Worm (Caenorhabditis elegans) whole organism, young adult: ENCODE results near the gene mnr-1.
A peak's percentile ranks its signal among the peaks of the same experiment; 100 is the strongest.

Experiments used
- B0261.1 ChIP-seq: sonication (generic microtip); optimal IDR thresholded peaks from 2 replicates; lab custom pipeline; 2016; ENCODE audit warnings: mild to moderate bottlenecking, missing genetic modification characterization, moderate library complexity, missing compliant biosample characterization
- F22D6.2 ChIP-seq: sonication (generic microtip); optimal IDR thresholded peaks from 2 replicates; lab custom pipeline; 2016; ENCODE audit warnings: mild to moderate bottlenecking, missing genetic modification characterization, missing compliant biosample characterization
- F23B12.7 ChIP-seq: sonication (generic microtip); optimal IDR thresholded peaks from 2 replicates; lab custom pipeline; 2017; ENCODE audit warnings: missing genetic modification characterization, mild to moderate bottlenecking, missing compliant biosample characterization, antibody characterized with exemption, moderate library complexity; ENCODE audit not compliant: insufficient read depth
- F52B5.7 ChIP-seq: sonication (generic microtip); optimal IDR thresholded peaks from 2 replicates; lab custom pipeline; 2016; ENCODE audit warnings: mild to moderate bottlenecking, missing genetic modification characterization, missing compliant biosample characterization
- T26A5.8 ChIP-seq: sonication (generic microtip); optimal IDR thresholded peaks from 2 replicates; lab custom pipeline; 2016; ENCODE audit warnings: missing genetic modification characterization, missing compliant biosample characterization
- Y95B8A.8 ChIP-seq: fragments of 200-800 bp; sonication (Bioruptor generic); IDR thresholded peaks from 2 replicates; pipeline ENCODE4 v1.3.6; 2022; ENCODE audit warnings: missing genetic modification reagents, missing genetic modification characterization, missing compliant biosample characterization
- ZK185.1 ChIP-seq: sonication (generic microtip); optimal IDR thresholded peaks from 2 replicates; lab custom pipeline; 2016; ENCODE audit warnings: mild to moderate bottlenecking, missing genetic modification characterization, missing compliant biosample characterization; ENCODE audit not compliant: poor library complexity, severe bottlenecking
- akir-1 ChIP-seq: fragments of 200-800 bp; sonication (Bioruptor generic); optimal IDR thresholded peaks from 2 replicates; lab custom pipeline; 2018; ENCODE audit warnings: mild to moderate bottlenecking, missing genetic modification characterization, moderate library complexity, missing compliant biosample characterization
- aptf-3 ChIP-seq: fragments of 200-800 bp; sonication (Bioruptor generic); IDR thresholded peaks from 2 replicates; pipeline ENCODE4 v1.3.6; 2022; ENCODE audit warnings: missing genetic modification characterization, missing compliant biosample characterization
- athp-1 ChIP-seq: sonication (generic microtip); optimal IDR thresholded peaks from 2 replicates; lab custom pipeline; 2017; ENCODE audit warnings: mild to moderate bottlenecking, missing genetic modification characterization, missing compliant biosample characterization
- attf-3 ChIP-seq: fragments of 200-800 bp; sonication (Bioruptor generic); conservative IDR thresholded peaks from 2 replicates; pipeline ENCODE4 v1.3.6; 2022; ENCODE audit warnings: missing genetic modification reagents, missing genetic modification characterization, missing compliant biosample characterization
- attf-6 ChIP-seq: fragments of 200-800 bp; sonication (Bioruptor generic); IDR thresholded peaks from 2 replicates; pipeline ENCODE4 v1.3.6; 2022; ENCODE audit warnings: missing genetic modification reagents, missing genetic modification characterization, missing compliant biosample characterization
- cebp-1 ChIP-seq, 2 experiments: fragments of 200-800 bp in 1 of 2; sonication (Bioruptor generic) in 1 of 2; sonication (generic microtip) in 1 of 2; IDR thresholded peaks in 1 of 2; optimal IDR thresholded peaks in 1 of 2; 2 replicates each; pipeline versions ENCODE4 v1.3.6 to Lab custom; 2017 to 2022; ENCODE audit warnings: missing compliant biosample characterization in 2 of 2, missing genetic modification characterization in 2 of 2, mild to moderate bottlenecking in 1 of 2, missing genetic modification reagents in 1 of 2, moderate library complexity in 1 of 2
- cebp-2 ChIP-seq: fragments of 200-800 bp; sonication (Bioruptor generic); IDR thresholded peaks from 2 replicates; pipeline ENCODE4 v1.3.6; 2022; ENCODE audit warnings: missing genetic modification characterization, missing compliant biosample characterization
- ceh-27 ChIP-seq: fragments of 200-800 bp; sonication (Bioruptor generic); optimal IDR thresholded peaks from 2 replicates; lab custom pipeline; 2018; ENCODE audit warnings: mild to moderate bottlenecking, missing genetic modification characterization, moderate library complexity, missing compliant biosample characterization
- ceh-40 ChIP-seq: fragments of 200-800 bp; sonication (Bioruptor generic); IDR thresholded peaks from 2 replicates; pipeline ENCODE4 v1.3.6; 2022; ENCODE audit warnings: missing genetic modification characterization, missing compliant biosample characterization
- ceh-58 ChIP-seq: fragments of 200-800 bp; sonication (Bioruptor generic); IDR thresholded peaks from 2 replicates; pipeline ENCODE4 v1.3.6; 2022; ENCODE audit warnings: missing genetic modification characterization, missing compliant biosample characterization
- chd-7 ChIP-seq: sonication (generic microtip); optimal IDR thresholded peaks from 2 replicates; lab custom pipeline; 2016; ENCODE audit warnings: mild to moderate bottlenecking, missing genetic modification characterization, moderate library complexity, missing compliant biosample characterization
- egl-18 ChIP-seq: fragments of 200-800 bp; sonication (Bioruptor generic); IDR thresholded peaks from 2 replicates; pipeline ENCODE4 v1.3.6; 2022; ENCODE audit warnings: missing genetic modification reagents, missing genetic modification characterization, missing compliant biosample characterization
- egrh-3 ChIP-seq: fragments of 200-800 bp; sonication (Bioruptor generic); IDR thresholded peaks from 2 replicates; pipeline ENCODE4 v1.3.6; 2022; ENCODE audit warnings: missing genetic modification reagents, missing genetic modification characterization, missing compliant biosample characterization
- ets-4 ChIP-seq: fragments of 200-800 bp; sonication (Bioruptor generic); optimal IDR thresholded peaks from 2 replicates; lab custom pipeline; 2018; ENCODE audit warnings: mild to moderate bottlenecking, missing genetic modification characterization, missing compliant biosample characterization
- let-607 ChIP-seq, 2 experiments: fragments of 200-800 bp in 1 of 2; sonication (Bioruptor generic) in 1 of 2; sonication (generic microtip) in 1 of 2; optimal IDR thresholded peaks; 2 replicates each; lab custom pipeline; 2016 to 2018; ENCODE audit warnings: mild to moderate bottlenecking in 2 of 2, missing compliant biosample characterization in 2 of 2, missing genetic modification characterization in 2 of 2, moderate library complexity in 2 of 2, missing genotype in 1 of 2
- lin-35 ChIP-seq, 3 experiments: fragments of 150-350 bp in 2 of 3; sonication (generic microtip) in 1 of 3; optimal IDR thresholded peaks; 2 replicates each; lab custom pipeline; 2014 to 2018; ENCODE audit warnings: missing biosample characterization in 3 of 3, missing genetic modification characterization in 3 of 3, missing genetic modification reagents in 3 of 3
- madf-3 ChIP-seq: fragments of 200-800 bp; sonication (Bioruptor generic); IDR thresholded peaks from 2 replicates; pipeline ENCODE4 v1.3.6; 2022; ENCODE audit warnings: missing genetic modification reagents, missing genetic modification characterization, missing compliant biosample characterization
- madf-6 ChIP-seq: fragments of 200-800 bp; sonication (Bioruptor generic); IDR thresholded peaks from 2 replicates; pipeline ENCODE4 v1.3.6; 2022; ENCODE audit warnings: missing genetic modification reagents, missing genetic modification characterization, missing compliant biosample characterization
- mes-4 ChIP-seq: sonication (generic microtip); optimal IDR thresholded peaks from 2 replicates; lab custom pipeline; 2016; ENCODE audit warnings: missing genotype, missing genetic modification characterization, missing compliant biosample characterization
- mxl-1 ChIP-seq: sonication (generic microtip); optimal IDR thresholded peaks from 2 replicates; lab custom pipeline; 2016; ENCODE audit warnings: missing genetic modification characterization, missing compliant biosample characterization
- nhr-120 ChIP-seq: fragments of 200-800 bp; sonication (Bioruptor generic); IDR thresholded peaks from 2 replicates; pipeline ENCODE4 v1.3.6; 2022; ENCODE audit warnings: missing genetic modification characterization, missing compliant biosample characterization
- nhr-179 ChIP-seq: sonication (generic microtip); optimal IDR thresholded peaks from 2 replicates; lab custom pipeline; 2016; ENCODE audit warnings: mild to moderate bottlenecking, missing genetic modification characterization, missing compliant biosample characterization
- nhr-90 ChIP-seq: sonication (generic microtip); optimal IDR thresholded peaks from 2 replicates; lab custom pipeline; 2016; ENCODE audit warnings: missing genotype, mild to moderate bottlenecking, missing genetic modification characterization, missing compliant biosample characterization
- pbrm-1 ChIP-seq: fragments of 200-800 bp; sonication (Bioruptor generic); IDR thresholded peaks from 2 replicates; pipeline ENCODE4 v1.3.6; 2022; ENCODE audit warnings: missing genetic modification reagents, missing genetic modification characterization, missing compliant biosample characterization
- rcor-1 ChIP-seq: fragments of 200-800 bp; sonication (Bioruptor generic); IDR thresholded peaks from 2 replicates; pipeline ENCODE4 v1.3.6; 2022; ENCODE audit warnings: missing genetic modification reagents, missing genetic modification characterization, missing compliant biosample characterization
- rec-8 ChIP-seq, 2 experiments: sonication (generic microtip); optimal IDR thresholded peaks; 2 replicates each; lab custom pipeline; 2016; ENCODE audit warnings: mild to moderate bottlenecking in 2 of 2, missing genetic modification characterization in 2 of 2, missing genetic modification reagents in 2 of 2, missing genotype in 2 of 2, missing biosample characterization in 1 of 2, missing compliant biosample characterization in 1 of 2, moderate library complexity in 1 of 2
- repo-1 ChIP-seq: sonication (generic microtip); optimal IDR thresholded peaks from 2 replicates; lab custom pipeline; 2017; ENCODE audit warnings: mild to moderate bottlenecking, missing genetic modification characterization, missing compliant biosample characterization
- sdz-38 ChIP-seq: sonication (generic microtip); optimal IDR thresholded peaks from 2 replicates; lab custom pipeline; 2016; ENCODE audit warnings: missing genotype, missing genetic modification characterization, missing compliant biosample characterization
- sea-2 ChIP-seq: fragments of 200-800 bp; sonication (Bioruptor generic); IDR thresholded peaks from 2 replicates; pipeline ENCODE4 v1.3.6; 2022; ENCODE audit warnings: missing genetic modification characterization, missing compliant biosample characterization
- snpc-1.3 ChIP-seq: sonication (generic microtip); optimal IDR thresholded peaks from 2 replicates; lab custom pipeline; 2017; ENCODE audit warnings: missing genetic modification characterization, mild to moderate bottlenecking, missing compliant biosample characterization, antibody characterized with exemption, moderate library complexity, missing genotype, missing genetic modification reagents; ENCODE audit not compliant: insufficient read depth
- snpc-4 ChIP-seq, 5 experiments: fragments of 150-350 bp in 1 of 5; sonication (generic microtip) in 4 of 5; optimal IDR thresholded peaks; 2 replicates each; lab custom pipeline; 2014 to 2018; ENCODE audit warnings: missing genetic modification characterization in 5 of 5, missing biosample characterization in 3 of 5, antibody characterized with exemption in 2 of 5, mild to moderate bottlenecking in 2 of 5, missing compliant biosample characterization in 2 of 5, missing genotype in 2 of 5, moderate library complexity in 2 of 5, missing genetic modification reagents in 1 of 5
- somi-1 ChIP-seq: fragments of 200-800 bp; sonication (Bioruptor generic); optimal IDR thresholded peaks from 2 replicates; lab custom pipeline; 2018; ENCODE audit warnings: mild to moderate bottlenecking, missing genetic modification characterization, missing compliant biosample characterization
- tbx-9 ChIP-seq: sonication (generic microtip); optimal IDR thresholded peaks from 2 replicates; lab custom pipeline; 2016; ENCODE audit warnings: borderline replicate concordance, missing genetic modification characterization, inconsistent platforms, missing compliant biosample characterization
- unc-62 ChIP-seq: fragments of 150-350 bp; optimal IDR thresholded peaks from 2 replicates; lab custom pipeline; 2014; ENCODE audit warnings: missing biosample characterization, missing genetic modification reagents, missing genetic modification characterization
- zfh-2 ChIP-seq: fragments of 200-800 bp; sonication (Bioruptor generic); conservative IDR thresholded peaks from 2 replicates; pipeline ENCODE4 v1.3.6; 2022; ENCODE audit warnings: missing genetic modification reagents, missing genetic modification characterization, missing compliant biosample characterization
- zim-3 ChIP-seq: sonication (generic microtip); optimal IDR thresholded peaks from 2 replicates; lab custom pipeline; 2017; ENCODE audit warnings: mild to moderate bottlenecking, missing genetic modification characterization, moderate library complexity, missing compliant biosample characterization
- ztf-18 ChIP-seq: sonication (generic microtip); optimal IDR thresholded peaks from 2 replicates; lab custom pipeline; 2016; ENCODE audit warnings: missing genotype, mild to moderate bottlenecking, missing genetic modification characterization, missing compliant biosample characterization
- ztf-22 ChIP-seq: fragments of 200-800 bp; sonication (Bioruptor generic); optimal IDR thresholded peaks from 2 replicates; lab custom pipeline; 2018; ENCODE audit warnings: mild to moderate bottlenecking, missing genetic modification characterization, moderate library complexity, missing compliant biosample characterization
- ztf-25 ChIP-seq: fragments of 200-800 bp; sonication (Bioruptor generic); IDR thresholded peaks from 2 replicates; pipeline ENCODE4 v1.3.6; 2022; ENCODE audit warnings: missing genetic modification reagents, missing genetic modification characterization, missing compliant biosample characterization

The mnr-1 gene

ce11 chrV:20693968-20694367 is 39.5 kb downstream of the mnr-1 start (continued):
- TF ChIP-seq somi-1 (peak; percentile 80), lin-35 (GFP tag; optimal IDR thresholded peaks at IDR 0.05; lab: Kevin White, UChicago) (peak in 1 of 3 experiments; percentile 19), ztf-25 (GFP tag; lab: Robert Waterston, UW) (peak; percentile 68; the same call in 1 of the 2 replicates), mes-4 (tag; lab: Kevin White, UChicago) (no peak), ztf-18 (tag; lab: Kevin White, UChicago) (peak; percentile 67), ztf-22 (GFP tag; lab: Kevin White, UChicago) (peak; percentile 11), egl-18 (GFP tag; lab: Robert Waterston, UW) (no peak), sea-2 (GFP tag; lab: Robert Waterston, UW) (0 out of 2 replicates have a peak, but pooled peaks have one; percentile 27), snpc-4 (GFP tag; optimal IDR thresholded peaks at IDR 0.05; lab: Kevin White, UChicago) (peak; percentile 22), snpc-4 (tag; optimal IDR thresholded peaks at IDR 0.05; lab: Kevin White, UChicago) (peak in 3 of 4 experiments; percentile 13 to 73 (median 71)), zim-3 (peak; percentile 87), F52B5.7 (tag; lab: Kevin White, UChicago) (peak; percentile 62), T26A5.8 (tag; lab: Kevin White, UChicago) (no peak), athp-1 (tag; lab: Kevin White, UChicago) (no peak), cebp-1 (GFP tag; IDR thresholded peaks at IDR 0.05; lab: Robert Waterston, UW) (no peak), cebp-1 (tag; optimal IDR thresholded peaks at IDR 0.05; lab: Kevin White, UChicago) (peak; percentile 63), B0261.1 (tag; lab: Kevin White, UChicago) (peak; percentile 82), attf-3 (GFP tag; lab: Robert Waterston, UW) (peak; percentile 46; the same call in 1 of the 2 replicates), ceh-40 (GFP tag; lab: Robert Waterston, UW) (peak; percentile 81), snpc-1.3 (tag; lab: Kevin White, UChicago) (peak; percentile 46), sdz-38 (tag; lab: Kevin White, UChicago) (no peak), nhr-179 (peak; percentile 40), nhr-120 (GFP tag; lab: Robert Waterston, UW) (0 out of 2 replicates have a peak, but pooled peaks have one; percentile 36), Y95B8A.8 (GFP tag; lab: Robert Waterston, UW) (peak; percentile 72; the same call in 1 of the 2 replicates), aptf-3 (GFP tag; lab: Robert Waterston, UW) (no peak), mxl-1 (tag; lab: Kevin White, UChicago) (peak; percentile 55), F23B12.7 (tag; lab: Kevin White, UChicago) (peak; percentile 33), tbx-9 (tag; lab: Kevin White, UChicago) (peak; percentile 7), cebp-2 (GFP tag; lab: Robert Waterston, UW) (no peak), madf-6 (GFP tag; lab: Robert Waterston, UW) (peak; percentile 26; the same call in 1 of the 2 replicates), F22D6.2 (tag; lab: Kevin White, UChicago) (no peak), rcor-1 (GFP tag; lab: Robert Waterston, UW) (peak; percentile 69; the same call in 1 of the 2 replicates), ets-4 (GFP tag; lab: Kevin White, UChicago) (peak; percentile 32), nhr-90 (tag; lab: Kevin White, UChicago) (peak; percentile 74), madf-3 (GFP tag; lab: Robert Waterston, UW) (0 out of 2 replicates have a peak, but pooled peaks have one; percentile 40), chd-7 (tag; lab: Kevin White, UChicago) (peak; percentile 52), egrh-3 (GFP tag; lab: Robert Waterston, UW) (peak; percentile 41; the same call in 1 of the 2 replicates), zfh-2 (GFP tag; lab: Robert Waterston, UW) (peak; percentile 49), ceh-58 (GFP tag; lab: Robert Waterston, UW) (0 out of 2 replicates have a peak, but pooled peaks have one; percentile 83), let-607 (tag; optimal IDR thresholded peaks at IDR 0.05; lab: Kevin White, UChicago) (peak in 1 of 2 experiments; percentile 52), akir-1 (no peak), repo-1 (tag; lab: Kevin White, UChicago) (peak; percentile 72), ceh-27 (GFP tag; lab: Kevin White, UChicago) (peak; percentile 59), unc-62 (GFP tag; lab: Kevin White, UChicago) (no peak), rec-8 (tag; optimal IDR thresholded peaks at IDR 0.05; lab: Kevin White, UChicago) (peak; percentile 34 to 73), attf-6 (0 out of 2 replicates have a peak, but pooled peaks have one; percentile 18), ZK185.1 (tag; lab: Kevin White, UChicago) (peak; percentile 45), pbrm-1 (GFP tag; lab: Robert Waterston, UW) (peak; percentile 68)
